Worm (Caenorhabditis elegans) whole organism, mixed stage, embryonic: Measurements from ENCODE around the gene swt-7.

ENCODE experiments used
- bed-3 ChIP-seq: fragments of 200-800 bp; sonication (Bioruptor generic); optimal IDR thresholded peaks from 3 replicates; lab custom pipeline; 2018; ENCODE audit warnings: mild to moderate bottlenecking, missing genetic modification characterization, moderate library complexity, missing compliant biosample characterization
- blmp-1 ChIP-seq: fragments of 150-350 bp; optimal IDR thresholded peaks from 2 replicates; lab custom pipeline; 2014; ENCODE audit warnings: missing biosample characterization, missing genetic modification characterization
- ceh-39 ChIP-seq: fragments of 150-350 bp; optimal IDR thresholded peaks from 2 replicates; lab custom pipeline; 2014; ENCODE audit warnings: missing biosample characterization, missing genetic modification characterization
- ceh-43 ChIP-seq: fragments of 200-800 bp; sonication (Bioruptor generic); optimal IDR thresholded peaks from 2 replicates; lab custom pipeline; 2018; ENCODE audit warnings: mild to moderate bottlenecking, missing genetic modification characterization, moderate library complexity, missing compliant biosample characterization
- ceh-83 ChIP-seq: fragments of 200-800 bp; sonication (Bioruptor generic); optimal IDR thresholded peaks from 2 replicates; lab custom pipeline; 2018; ENCODE audit warnings: mild to moderate bottlenecking, missing genetic modification characterization, missing compliant biosample characterization
- ces-1 ChIP-seq: fragments of 150-350 bp; optimal IDR thresholded peaks from 2 replicates; lab custom pipeline; 2014; ENCODE audit warnings: missing biosample characterization, missing genetic modification reagents, missing genetic modification characterization
- cnd-1 ChIP-seq: fragments of 200-800 bp; sonication (Bioruptor generic); optimal IDR thresholded peaks from 2 replicates; lab custom pipeline; 2018; ENCODE audit warnings: mild to moderate bottlenecking, missing genetic modification characterization, missing compliant biosample characterization
- drap-1 ChIP-seq: fragments of 200-800 bp; sonication (Bioruptor generic); optimal IDR thresholded peaks from 3 replicates; lab custom pipeline; 2018; ENCODE audit warnings: mild to moderate bottlenecking, missing genetic modification characterization, missing compliant biosample characterization
- elt-1 ChIP-seq: sonication (generic microtip); optimal IDR thresholded peaks from 2 replicates; lab custom pipeline; 2017; ENCODE audit warnings: missing genetic modification characterization, mild to moderate bottlenecking, missing compliant biosample characterization, antibody characterized with exemption, moderate library complexity, borderline replicate concordance; ENCODE audit not compliant: insufficient read depth
- elt-3 ChIP-seq: fragments of 150-350 bp; optimal IDR thresholded peaks from 2 replicates; lab custom pipeline; 2014; ENCODE audit warnings: missing biosample characterization, missing genetic modification characterization
- flh-1 ChIP-seq: fragments of 200-800 bp; sonication (Bioruptor generic); optimal IDR thresholded peaks from 2 replicates; lab custom pipeline; 2018; ENCODE audit warnings: mild to moderate bottlenecking, missing genetic modification characterization, moderate library complexity, missing compliant biosample characterization
- ham-2 ChIP-seq: fragments of 200-800 bp; sonication (Bioruptor generic); optimal IDR thresholded peaks from 2 replicates; lab custom pipeline; 2018; ENCODE audit warnings: mild to moderate bottlenecking, missing genetic modification characterization, missing compliant biosample characterization
- hlh-1 ChIP-seq: fragments of 150-350 bp; optimal IDR thresholded peaks from 2 replicates; lab custom pipeline; 2014; ENCODE audit warnings: missing biosample characterization, missing genetic modification reagents, missing genetic modification characterization
- lin-13 ChIP-seq: fragments of 150-350 bp; optimal IDR thresholded peaks from 2 replicates; lab custom pipeline; 2014; ENCODE audit warnings: missing biosample characterization, missing genetic modification characterization
- lin-32 ChIP-seq: fragments of 200-800 bp; sonication (Bioruptor generic); optimal IDR thresholded peaks from 2 replicates; lab custom pipeline; 2018; ENCODE audit warnings: mild to moderate bottlenecking, missing genetic modification characterization, missing compliant biosample characterization
- lsy-2 ChIP-seq: fragments of 150-350 bp; optimal IDR thresholded peaks from 2 replicates; lab custom pipeline; 2014; ENCODE audit warnings: missing biosample characterization, missing genetic modification characterization
- mab-5 ChIP-seq: fragments of 150-350 bp; optimal IDR thresholded peaks from 2 replicates; lab custom pipeline; 2014; ENCODE audit warnings: missing biosample characterization, missing genetic modification characterization
- mep-1 ChIP-seq: fragments of 150-350 bp; optimal IDR thresholded peaks from 2 replicates; lab custom pipeline; 2017; ENCODE audit warnings: missing biosample characterization, missing genetic modification reagents, missing genetic modification characterization, inconsistent platforms
- mls-2 ChIP-seq: sonication (generic microtip); optimal IDR thresholded peaks from 2 replicates; lab custom pipeline; 2016; ENCODE audit warnings: mild to moderate bottlenecking, missing genetic modification characterization, moderate library complexity, missing compliant biosample characterization
- nhr-12 ChIP-seq: fragments of 150-350 bp; optimal IDR thresholded peaks from 2 replicates; lab custom pipeline; 2014; ENCODE audit warnings: missing biosample characterization, missing genetic modification characterization
- nhr-2 ChIP-seq: fragments of 150-350 bp; optimal IDR thresholded peaks from 2 replicates; lab custom pipeline; 2014; ENCODE audit warnings: missing biosample characterization, missing genetic modification characterization
- nhr-237 ChIP-seq: fragments of 150-350 bp; optimal IDR thresholded peaks from 2 replicates; lab custom pipeline; 2014; ENCODE audit warnings: missing biosample characterization, missing genetic modification characterization
- nhr-28 ChIP-seq: fragments of 150-350 bp; optimal IDR thresholded peaks from 2 replicates; lab custom pipeline; 2014; ENCODE audit warnings: missing biosample characterization, missing genetic modification characterization
- nhr-76 ChIP-seq: sonication (generic microtip); optimal IDR thresholded peaks from 2 replicates; lab custom pipeline; 2017; ENCODE audit warnings: missing biosample characterization, missing genetic modification characterization
- pha-4 ChIP-seq: fragments of 150-350 bp; optimal IDR thresholded peaks from 2 replicates; lab custom pipeline; 2018; ENCODE audit warnings: missing biosample characterization, missing genetic modification reagents, missing genetic modification characterization
- sem-2 ChIP-seq: fragments of 200-800 bp; sonication (Bioruptor generic); optimal IDR thresholded peaks from 2 replicates; lab custom pipeline; 2018; ENCODE audit warnings: mild to moderate bottlenecking, missing genetic modification characterization, missing compliant biosample characterization
- snpc-4 ChIP-seq: fragments of 150-350 bp; optimal IDR thresholded peaks from 2 replicates; lab custom pipeline; 2014; ENCODE audit warnings: missing biosample characterization, missing genetic modification characterization
- sptf-1 ChIP-seq: sonication (generic microtip); optimal IDR thresholded peaks from 2 replicates; lab custom pipeline; 2017; ENCODE audit warnings: mild to moderate bottlenecking, missing genetic modification characterization, moderate library complexity, missing compliant biosample characterization
- tbx-8 ChIP-seq: fragments of 200-800 bp; sonication (Bioruptor generic); optimal IDR thresholded peaks from 2 replicates; lab custom pipeline; 2018; ENCODE audit warnings: mild to moderate bottlenecking, missing genetic modification characterization, moderate library complexity, missing compliant biosample characterization
- unc-120 ChIP-seq: sonication (generic microtip); optimal IDR thresholded peaks from 2 replicates; lab custom pipeline; 2017; ENCODE audit warnings: missing genetic modification characterization, missing compliant biosample characterization; ENCODE audit not compliant: poor library complexity, severe bottlenecking
- unc-39 ChIP-seq: fragments of 150-350 bp; optimal IDR thresholded peaks from 2 replicates; lab custom pipeline; 2014; ENCODE audit warnings: missing biosample characterization, missing genetic modification characterization
- unc-62 ChIP-seq: fragments of 150-350 bp; optimal IDR thresholded peaks from 2 replicates; lab custom pipeline; 2014; ENCODE audit warnings: missing biosample characterization, missing genetic modification reagents, missing genetic modification characterization
- zip-8 ChIP-seq: fragments of 150-350 bp; optimal IDR thresholded peaks from 2 replicates; lab custom pipeline; 2014; ENCODE audit warnings: missing biosample characterization, missing genetic modification characterization
- ztf-11 ChIP-seq: fragments of 150-350 bp; optimal IDR thresholded peaks from 2 replicates; lab custom pipeline; 2014; ENCODE audit warnings: missing biosample characterization, missing genetic modification characterization

The swt-7 gene

ce11 chrV:5064761-5065421 lies 34.3 kb upstream of the swt-7 start, which contains the start of gene mlk-1:
Gene mlk-1 (minus strand): TSS chrV:5064811.
- TF ChIP-seq nhr-12 (tag; lab: Kevin White, UChicago) (no peak), ces-1 (GFP tag; lab: Kevin White, UChicago) (peak; percentile 17), sptf-1 (tag; lab: Kevin White, UChicago) (no peak), ham-2 (GFP tag; lab: Kevin White, UChicago) (peak; percentile 66), mls-2 (peak; percentile 41), mep-1 (tag; lab: Kevin White, UChicago) (peak; percentile 28), unc-120 (peak; percentile 48), lin-13 (tag; lab: Kevin White, UChicago) (no peak), nhr-237 (tag; lab: Kevin White, UChicago) (peak; percentile 36)

ce11 chrV:5053335-5053734 lies 22.7 kb upstream of the swt-7 start, which contains the start of gene cwp-4:
Gene cwp-4 (plus strand): TSS chrV:5053635.
- TF ChIP-seq drap-1 (GFP tag; lab: Kevin White, UChicago) (no peak), sptf-1 (tag; lab: Kevin White, UChicago) (no peak), nhr-28 (no peak), ztf-11 (tag; lab: Kevin White, UChicago) (no peak), lsy-2 (tag; lab: Kevin White, UChicago) (no peak), elt-1 (no peak)

- TF ChIP-seq ceh-83 (GFP tag; lab: Kevin White, UChicago) (no peak), tbx-8 (GFP tag; lab: Kevin White, UChicago) (no peak), nhr-237 (tag; lab: Kevin White, UChicago) (no peak), cnd-1 (tag; lab: Kevin White, UChicago) (no peak), ceh-43 (GFP tag; lab: Kevin White, UChicago) (no peak), nhr-28 (no peak), lin-32 (GFP tag; lab: Kevin White, UChicago) (no peak), elt-3 (tag; lab: Kevin White, UChicago) (no peak), ceh-39 (tag; lab: Kevin White, UChicago) (no peak), unc-39 (tag; lab: Kevin White, UChicago) (no peak), lin-13 (tag; lab: Kevin White, UChicago) (no peak), flh-1 (GFP tag; lab: Kevin White, UChicago) (no peak), unc-62 (GFP tag; lab: Kevin White, UChicago) (no peak), pha-4 (tag; lab: Kevin White, UChicago) (no peak), blmp-1 (tag; lab: Kevin White, UChicago) (no peak), snpc-4 (no peak), sem-2 (GFP tag; lab: Kevin White, UChicago) (no peak)
Measured at ce11 chrV:5052233-5052632, 21.6 kb upstream of the swt-7 start, which contains the start of gene K11D12.12. Gene K11D12.12 (plus strand): TSS chrV:5052261.

ce11 chrV:5050073-5050599 lies 19.5 kb upstream of the swt-7 start:
- TF ChIP-seq ztf-11 (tag; lab: Kevin White, UChicago) = no peak
- TF ChIP-seq bed-3 (GFP tag; lab: Kevin White, UChicago) = no peak
- TF ChIP-seq elt-1 = no peak
- TF ChIP-seq mls-2 = no peak
- no peak for TF ChIP-seq ceh-43 (GFP tag; lab: Kevin White, UChicago)
- no peak for TF ChIP-seq lsy-2 (tag; lab: Kevin White, UChicago)
- no peak for TF ChIP-seq snpc-4
- no peak for TF ChIP-seq nhr-2
- no peak for TF ChIP-seq tbx-8 (GFP tag; lab: Kevin White, UChicago)
- TF ChIP-seq sptf-1 (tag; lab: Kevin White, UChicago) = no peak
- TF ChIP-seq, all 35 proteins: peak for 0

ce11 chrV:5049333-5049942 lies 18.8 kb upstream of the swt-7 start, which contains the start of the genes pqn-51 and K11D12.14:
Gene pqn-51 (plus strand): TSS chrV:5049607.
Gene K11D12.14 (plus strand): TSS chrV:5049636.
- TF ChIP-seq bed-3 (GFP tag; lab: Kevin White, UChicago) (peak; percentile 35), unc-39 (tag; lab: Kevin White, UChicago) (no peak), ceh-39 (tag; lab: Kevin White, UChicago) (no peak), pha-4 (tag; lab: Kevin White, UChicago) (peak; percentile 42), nhr-2 (no peak), ham-2 (GFP tag; lab: Kevin White, UChicago) (no peak), cnd-1 (tag; lab: Kevin White, UChicago) (no peak), sptf-1 (tag; lab: Kevin White, UChicago) (peak; percentile 28), elt-1 (no peak), mep-1 (tag; lab: Kevin White, UChicago) (peak; percentile 3), nhr-12 (tag; lab: Kevin White, UChicago) (no peak), elt-3 (tag; lab: Kevin White, UChicago) (no peak), unc-62 (GFP tag; lab: Kevin White, UChicago) (peak; percentile 73), ceh-43 (GFP tag; lab: Kevin White, UChicago) (no peak), zip-8 (tag; lab: Kevin White, UChicago) (no peak), tbx-8 (GFP tag; lab: Kevin White, UChicago) (peak; percentile 37), ces-1 (GFP tag; lab: Kevin White, UChicago) (peak; percentile 87), snpc-4 (no peak), mab-5 (no peak), lin-13 (tag; lab: Kevin White, UChicago) (peak; percentile 42), nhr-28 (no peak), blmp-1 (tag; lab: Kevin White, UChicago) (peak; percentile 88), unc-120 (peak; percentile 95), nhr-76 (no peak), ztf-11 (tag; lab: Kevin White, UChicago) (peak; percentile 10), flh-1 (GFP tag; lab: Kevin White, UChicago) (no peak), hlh-1 (tag; lab: Kevin White, UChicago) (peak; percentile 53), lsy-2 (tag; lab: Kevin White, UChicago) (peak; percentile 63), lin-32 (GFP tag; lab: Kevin White, UChicago) (no peak), sem-2 (GFP tag; lab: Kevin White, UChicago) (no peak)
